Fruit fly (Drosophila melanogaster): Measurements from ENCODE around the gene CG43702.

CG43702 gene

DNA sequence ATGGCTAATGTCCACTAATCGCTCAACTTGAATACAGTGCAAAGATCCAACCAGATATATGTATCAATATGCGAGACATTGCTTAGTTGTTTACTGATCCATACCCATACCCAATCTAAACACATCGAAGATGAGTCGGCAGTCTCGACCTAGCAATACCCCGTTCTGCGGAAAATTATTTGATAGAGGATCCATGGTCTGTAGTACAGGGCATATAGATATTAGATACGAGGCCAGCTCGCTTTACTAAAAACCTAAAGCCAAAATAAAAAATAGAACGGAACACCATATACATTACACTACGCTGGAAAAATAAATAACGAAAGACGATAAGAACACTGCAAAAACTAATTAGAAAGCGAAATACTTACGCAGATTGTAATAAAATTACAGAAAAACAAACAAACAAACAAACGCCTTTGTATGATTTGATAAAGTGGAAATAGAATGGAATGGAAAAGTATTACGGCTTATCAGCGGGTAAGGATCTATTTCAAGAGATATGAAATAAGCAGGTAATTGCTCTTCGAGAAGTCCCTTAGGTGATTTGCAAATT is 32.3 kb upstream of the CG43702 start:
- TF ChIP-seq Dll (optimal IDR thresholded peaks at IDR 0.05) (no peak), psq (optimal IDR thresholded peaks at IDR 0.05) (no peak), pan (optimal IDR thresholded peaks at IDR 0.05) (no peak), CG8478 (optimal IDR thresholded peaks at IDR 0.05) (no peak), EcR (GFP tag; optimal IDR thresholded peaks at IDR 0.05) (no peak), usp (GFP tag; optimal IDR thresholded peaks at IDR 0.05) (no peak)

DNA sequence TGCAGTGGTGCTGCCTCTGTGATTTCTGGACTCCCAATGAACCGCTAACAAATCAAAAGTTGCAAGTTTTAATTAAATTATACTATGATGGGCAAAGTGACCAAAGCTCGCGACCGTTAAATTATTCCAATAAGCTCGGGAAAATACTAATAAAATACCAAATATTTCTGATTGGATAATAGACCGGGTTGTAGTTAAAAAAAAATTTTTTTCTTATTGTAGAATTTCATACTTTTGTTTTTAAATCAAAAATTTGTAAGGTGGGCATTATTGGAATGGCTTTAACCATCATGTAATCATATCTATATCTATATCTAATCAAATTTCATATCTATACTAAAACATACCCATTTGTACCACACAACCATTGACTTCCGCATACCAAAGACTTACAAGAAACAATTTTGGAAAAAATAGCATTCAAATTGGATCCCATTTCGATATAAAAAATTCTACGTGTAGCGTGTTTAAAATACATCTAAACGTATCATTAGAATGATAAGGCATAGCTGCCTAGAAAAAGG is 30.6 kb upstream of the CG43702 start, which contains the start of gene CG9391:
Gene CG9391 (minus strand): TSS at position 474 of the 524 bp plus-strand sequence.
- TF ChIP-seq psq (optimal IDR thresholded peaks at IDR 0.05) (no peak), usp (GFP tag; optimal IDR thresholded peaks at IDR 0.05) (no peak), pan (optimal IDR thresholded peaks at IDR 0.05) (no peak), EcR (GFP tag; optimal IDR thresholded peaks at IDR 0.05) (no peak), Dll (optimal IDR thresholded peaks at IDR 0.05) (no peak), CG8478 (optimal IDR thresholded peaks at IDR 0.05) (no peak)

DNA sequence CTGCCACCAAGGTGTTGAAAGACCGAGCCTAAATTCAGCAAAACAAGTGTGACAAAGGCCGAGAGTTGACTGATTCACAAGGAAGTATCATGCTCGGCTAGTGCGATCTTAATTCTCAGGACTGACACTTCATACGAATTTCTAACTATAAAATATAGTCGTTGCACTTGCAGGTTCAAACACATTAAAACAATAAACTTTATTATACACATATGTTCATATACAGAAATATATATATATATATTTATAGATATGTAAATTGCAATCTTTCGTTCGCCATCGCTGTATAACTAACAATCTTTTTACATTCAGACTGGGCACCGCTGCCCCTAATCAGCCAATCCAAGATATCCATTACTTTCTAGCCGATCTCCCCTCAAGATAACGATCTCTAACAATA is 28.0 kb upstream of the CG43702 start, which contains the start of gene CG9389:
Gene CG9389 (minus strand): TSS at position 101 of the 400 bp plus-strand sequence.
- TF ChIP-seq EcR (GFP tag; optimal IDR thresholded peaks at IDR 0.05) (no peak), Dll (optimal IDR thresholded peaks at IDR 0.05) (no peak), pan (optimal IDR thresholded peaks at IDR 0.05) (no peak), CG8478 (optimal IDR thresholded peaks at IDR 0.05) (no peak), usp (GFP tag; optimal IDR thresholded peaks at IDR 0.05) (no peak), psq (optimal IDR thresholded peaks at IDR 0.05) (no peak)

DNA sequence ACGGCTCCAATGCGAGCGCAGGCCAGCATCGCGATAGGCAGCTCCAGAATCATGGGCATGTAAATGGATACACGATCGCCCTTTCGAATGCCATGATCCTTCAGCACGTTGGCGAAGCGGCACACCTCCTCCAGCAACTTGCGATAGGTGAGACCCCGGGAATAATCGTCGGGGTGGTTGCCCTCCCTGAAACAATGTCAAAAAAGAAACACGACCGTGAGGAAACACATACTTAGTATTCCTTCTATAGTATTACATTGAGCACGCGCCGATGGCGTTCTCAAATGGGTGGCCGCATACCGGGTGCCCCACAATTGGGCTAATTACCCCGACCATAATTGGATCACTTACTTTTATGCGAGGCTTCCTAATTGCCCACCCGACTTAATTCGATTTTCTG is 25.0 kb upstream of the CG43702 start:
- TF ChIP-seq psq (optimal IDR thresholded peaks at IDR 0.05) (no peak), EcR (GFP tag; optimal IDR thresholded peaks at IDR 0.05) (no peak), usp (GFP tag; optimal IDR thresholded peaks at IDR 0.05) (no peak), CG8478 (optimal IDR thresholded peaks at IDR 0.05) (no peak), pan (optimal IDR thresholded peaks at IDR 0.05) (no peak), Dll (optimal IDR thresholded peaks at IDR 0.05) (no peak)

DNA sequence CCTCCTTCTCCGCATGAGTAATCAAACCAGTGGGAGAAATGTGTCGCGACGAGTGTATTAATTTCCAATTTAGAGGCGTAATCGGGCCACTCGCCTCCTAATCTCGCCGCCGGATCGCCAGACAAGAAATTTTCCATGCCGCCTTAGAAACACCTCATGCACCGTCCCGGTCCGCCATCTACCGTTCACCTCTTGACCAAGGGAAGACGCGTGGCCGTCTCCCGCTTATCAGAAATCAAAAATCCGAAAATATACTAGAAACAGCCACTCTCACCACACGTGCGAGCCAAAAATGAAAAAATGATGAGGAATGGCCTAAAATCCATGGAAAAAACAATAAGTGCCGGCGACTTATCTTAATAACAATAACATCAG is 22.6 kb upstream of the CG43702 start:
- no peak for TF ChIP-seq EcR (GFP tag; optimal IDR thresholded peaks at IDR 0.05)

DNA sequence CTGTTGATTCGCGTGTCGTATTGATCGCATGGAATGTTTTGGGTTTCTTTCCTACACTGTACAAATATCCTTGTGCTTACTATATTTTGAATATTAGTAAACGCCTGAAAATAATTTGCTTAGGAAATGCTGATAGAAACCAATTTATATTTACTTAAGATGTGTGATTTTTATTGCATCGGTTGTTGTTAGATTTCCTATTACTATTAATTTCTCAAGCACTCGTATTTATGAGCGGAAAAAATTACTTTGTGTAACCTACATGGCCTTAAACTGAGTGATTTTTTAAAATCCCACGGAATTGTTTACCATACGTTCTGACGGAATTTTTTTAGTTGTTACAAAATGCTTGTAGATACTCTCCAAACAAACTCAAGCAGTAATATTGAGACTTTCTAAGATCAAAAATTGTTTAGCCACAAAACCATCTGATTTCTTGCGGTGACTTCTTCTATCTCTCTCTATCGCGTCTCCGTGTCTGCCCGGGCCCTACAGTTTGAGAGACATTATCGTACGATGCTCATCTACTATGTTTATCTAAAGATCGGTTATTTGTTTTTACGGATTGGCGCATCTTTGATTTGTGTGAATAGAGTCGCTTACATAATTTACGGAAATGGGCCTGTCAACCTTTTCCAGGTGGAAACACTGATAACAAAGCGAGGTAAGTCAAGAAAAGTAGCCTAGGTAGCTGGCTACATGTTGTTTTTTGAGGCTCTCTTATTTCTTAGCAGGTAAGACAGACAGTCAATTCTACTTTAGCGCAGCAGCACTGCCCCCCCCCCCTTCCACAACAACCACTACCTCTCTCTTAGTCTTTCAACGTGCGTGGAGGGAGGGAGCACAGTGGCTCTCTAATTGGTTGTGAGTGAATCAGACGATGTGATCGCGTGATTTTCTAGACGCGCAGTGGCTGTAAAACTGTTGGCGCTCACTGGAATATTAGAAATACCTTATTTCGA is 21.9 kb upstream of the CG43702 start:
- TF ChIP-seq psq (optimal IDR thresholded peaks at IDR 0.05) (no peak), EcR (GFP tag; optimal IDR thresholded peaks at IDR 0.05) (no peak), Dll (optimal IDR thresholded peaks at IDR 0.05) (no peak), usp (GFP tag; optimal IDR thresholded peaks at IDR 0.05) (no peak)

DNA sequence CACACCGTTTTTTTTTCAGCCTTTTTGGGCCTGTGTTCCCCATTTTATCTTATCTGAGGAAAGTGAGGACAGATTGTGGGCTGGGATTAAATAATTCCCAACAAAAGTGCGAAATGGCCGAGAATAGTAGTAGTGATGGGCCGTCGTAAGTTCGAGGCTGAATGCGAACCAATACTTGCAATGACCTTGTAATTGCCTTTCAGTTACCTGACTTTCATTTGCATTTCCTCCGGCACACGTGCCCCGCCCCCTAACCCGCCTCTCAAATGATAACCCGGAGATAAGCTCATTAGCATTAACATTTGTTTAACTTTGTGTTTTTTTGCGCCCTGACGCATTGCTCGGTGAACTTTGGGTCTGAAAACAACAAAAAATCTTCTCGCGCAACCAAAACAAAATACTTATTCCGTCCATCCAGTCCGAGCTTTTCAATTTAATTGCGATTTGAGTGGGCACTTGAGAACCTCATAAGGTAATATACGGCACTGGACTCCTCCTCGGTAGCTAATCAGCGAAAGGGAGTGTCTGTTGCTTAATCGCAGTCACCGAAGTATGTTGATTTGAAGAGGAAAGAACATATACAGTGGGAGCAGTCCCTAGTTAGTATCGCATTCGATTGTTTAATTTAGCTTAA is 20.5 kb upstream of the CG43702 start:
- TF ChIP-seq usp (GFP tag; optimal IDR thresholded peaks at IDR 0.05): no peak
- no peak for TF ChIP-seq psq (optimal IDR thresholded peaks at IDR 0.05)
- TF ChIP-seq CG8478 (optimal IDR thresholded peaks at IDR 0.05): no peak
- TF ChIP-seq pan (optimal IDR thresholded peaks at IDR 0.05): no peak
- TF ChIP-seq Dll (optimal IDR thresholded peaks at IDR 0.05): no peak
- TF ChIP-seq EcR (GFP tag; optimal IDR thresholded peaks at IDR 0.05): no peak

DNA sequence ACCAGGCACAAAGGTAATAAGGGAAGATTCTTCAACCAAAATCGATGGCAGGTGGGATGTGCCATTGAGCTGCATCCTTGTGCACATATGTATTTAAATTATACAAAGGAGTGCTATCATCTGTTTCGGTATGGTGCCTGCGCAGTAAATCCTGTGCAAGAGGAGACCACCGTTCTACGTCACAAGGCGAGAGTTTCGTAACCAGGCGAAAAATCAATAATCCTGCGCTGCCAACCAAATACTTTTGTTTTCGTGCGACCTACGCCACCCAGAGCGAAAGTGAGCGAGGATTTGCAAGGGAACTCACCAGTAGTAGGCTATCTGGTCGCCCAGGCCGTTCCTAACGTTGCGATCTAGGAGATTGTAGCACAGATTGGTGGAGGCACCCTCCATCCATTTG is 19.3 kb upstream of the CG43702 start:
- no peak for TF ChIP-seq CG8478 (optimal IDR thresholded peaks at IDR 0.05)
- no peak for TF ChIP-seq pan (optimal IDR thresholded peaks at IDR 0.05)
- TF ChIP-seq EcR (GFP tag; optimal IDR thresholded peaks at IDR 0.05): no peak
- TF ChIP-seq usp (GFP tag; optimal IDR thresholded peaks at IDR 0.05): no peak
- no peak for TF ChIP-seq psq (optimal IDR thresholded peaks at IDR 0.05)
- no peak for TF ChIP-seq Dll (optimal IDR thresholded peaks at IDR 0.05)

DNA sequence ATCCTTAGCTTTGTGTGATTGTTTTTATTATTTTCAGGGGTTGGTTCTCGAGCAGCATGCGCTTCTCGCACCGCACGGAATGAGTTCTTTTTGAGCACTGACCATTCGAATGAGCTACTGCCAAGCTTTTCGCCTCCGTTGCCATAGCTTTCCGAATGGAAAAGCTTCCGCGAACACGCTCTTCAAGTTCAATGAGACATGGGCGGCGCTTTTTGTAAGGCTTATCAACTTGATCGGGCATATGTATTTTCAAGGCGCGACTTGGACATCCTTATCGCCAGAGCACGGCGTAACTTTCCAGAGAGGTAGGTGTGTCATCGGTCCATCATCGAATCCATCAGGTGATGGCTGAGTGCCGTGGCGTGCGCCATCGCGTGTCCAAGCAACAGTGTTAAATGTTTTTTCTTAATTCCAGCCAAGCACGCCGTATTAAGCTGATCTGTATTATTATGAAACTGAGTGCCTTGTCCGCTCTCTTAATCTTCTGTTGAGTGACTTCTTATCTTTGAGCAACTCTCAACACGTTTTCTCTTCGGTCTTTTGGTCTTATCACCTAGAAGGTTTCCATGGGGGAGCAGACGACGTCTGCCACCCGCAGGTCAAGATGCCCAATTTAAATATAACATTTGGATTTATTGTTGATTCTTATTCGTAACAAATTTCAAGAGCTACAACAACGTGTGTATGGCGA is 18.5 kb upstream of the CG43702 start, which contains the start of gene AcCoAS:
Gene AcCoAS (minus strand): TSS at position 368 of the 691 bp plus-strand sequence.
- no peak for TF ChIP-seq CG8478 (optimal IDR thresholded peaks at IDR 0.05)
- no peak for TF ChIP-seq pan (optimal IDR thresholded peaks at IDR 0.05)
- no peak for TF ChIP-seq usp (GFP tag; optimal IDR thresholded peaks at IDR 0.05)
- no peak for TF ChIP-seq Dll (optimal IDR thresholded peaks at IDR 0.05)
- TF ChIP-seq psq (optimal IDR thresholded peaks at IDR 0.05): no peak
- TF ChIP-seq EcR (GFP tag; optimal IDR thresholded peaks at IDR 0.05): no peak

DNA sequence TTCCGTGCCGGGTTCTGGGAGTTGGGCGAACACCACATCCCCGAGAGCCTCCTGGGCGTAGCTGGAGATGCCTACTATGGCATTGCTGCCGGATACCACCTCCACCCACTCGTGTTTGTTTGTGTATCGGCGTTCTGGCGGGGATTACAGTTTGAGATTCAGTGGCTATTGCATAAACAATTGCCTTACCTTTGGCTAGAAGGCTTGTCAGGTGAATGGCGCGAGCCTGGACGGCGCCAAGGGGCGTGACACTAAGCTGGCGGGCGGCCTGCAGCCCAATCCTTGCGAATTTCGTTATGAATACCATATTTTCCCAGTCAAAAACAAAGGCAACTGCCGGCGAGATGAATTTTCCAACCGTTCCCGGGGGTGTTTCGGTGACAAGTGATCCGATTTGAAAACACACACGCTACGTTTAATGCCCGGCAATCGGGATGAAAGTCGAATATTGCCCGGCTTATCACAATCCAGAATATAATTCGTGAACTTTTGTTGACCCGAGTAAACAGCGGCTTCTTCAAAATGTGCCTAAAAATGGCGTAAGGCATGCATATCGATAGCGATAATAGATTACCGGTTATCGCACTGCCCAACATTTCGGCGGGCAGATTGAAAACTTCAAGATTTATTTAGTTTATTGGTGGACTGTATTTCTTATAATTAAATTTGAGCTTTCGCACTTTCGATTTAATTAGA is 17.3 kb upstream of the CG43702 start, which contains the start of gene ppl:
Gene ppl (minus strand): TSS at position 511 of the 696 bp plus-strand sequence.
- TF ChIP-seq psq (optimal IDR thresholded peaks at IDR 0.05) (no peak), usp (GFP tag; optimal IDR thresholded peaks at IDR 0.05) (no peak), pan (optimal IDR thresholded peaks at IDR 0.05) (no peak), Dll (optimal IDR thresholded peaks at IDR 0.05) (no peak), CG8478 (optimal IDR thresholded peaks at IDR 0.05) (no peak), EcR (GFP tag; optimal IDR thresholded peaks at IDR 0.05) (no peak)

DNA sequence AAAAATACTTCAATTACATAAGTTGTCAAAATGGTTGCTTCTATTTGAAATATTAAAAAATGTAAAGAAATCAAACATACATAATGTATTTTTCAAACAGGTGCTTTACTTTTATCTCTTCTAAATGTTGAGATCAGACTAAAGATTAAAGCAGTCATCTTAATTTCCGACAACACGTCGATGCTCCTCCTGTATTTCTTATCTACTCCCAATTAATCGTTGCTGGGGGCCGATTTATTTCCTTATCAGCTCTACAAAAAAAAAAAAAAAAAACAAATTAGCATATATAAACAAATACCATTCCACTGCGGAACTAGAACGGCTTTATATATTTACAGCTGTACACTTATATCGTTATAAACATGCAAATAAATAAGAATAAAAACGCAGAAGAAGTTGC is 16.8 kb upstream of the CG43702 start:
- TF ChIP-seq psq (optimal IDR thresholded peaks at IDR 0.05) (no peak), CG8478 (optimal IDR thresholded peaks at IDR 0.05) (no peak), usp (GFP tag; optimal IDR thresholded peaks at IDR 0.05) (no peak), pan (optimal IDR thresholded peaks at IDR 0.05) (no peak), EcR (GFP tag; optimal IDR thresholded peaks at IDR 0.05) (no peak), Dll (optimal IDR thresholded peaks at IDR 0.05) (no peak)
